Fruit fly (Drosophila melanogaster) whole organism, adult: Measurements from ENCODE around the gene mRpS33.

Experiments
- CG12768 ChIP-seq: fragments of 200-800 bp; sonication (Bioruptor generic); optimal IDR thresholded peaks from 2 replicates; lab custom pipeline; 2017; ENCODE audit warnings: missing biosample characterization, missing genetic modification characterization, mild to moderate bottlenecking, moderate library complexity, missing genetic modification reagents
- CG1620 ChIP-seq: fragments of 200-800 bp; sonication (Bioruptor generic); optimal IDR thresholded peaks from 2 replicates; lab custom pipeline; 2016; ENCODE audit warnings: missing biosample characterization, missing genetic modification characterization
- CG33017 ChIP-seq: fragments of 200-800 bp; sonication (Bioruptor generic); optimal IDR thresholded peaks from 2 replicates; lab custom pipeline; 2018; ENCODE audit warnings: missing biosample characterization, mild to moderate bottlenecking, missing genetic modification characterization, moderate library complexity
- CG7101 ChIP-seq: fragments of 200-800 bp; sonication (Bioruptor generic); optimal IDR thresholded peaks from 2 replicates; lab custom pipeline; 2018; ENCODE audit warnings: missing biosample characterization, mild to moderate bottlenecking, missing genetic modification characterization, moderate library complexity
- Clk ChIP-seq: fragments of 200-800 bp; sonication (Bioruptor generic); optimal IDR thresholded peaks from 2 replicates; lab custom pipeline; 2017; ENCODE audit warnings: missing biosample characterization, missing genetic modification characterization
- Crg-1 ChIP-seq: fragments of 200-800 bp; sonication (Bioruptor generic); optimal IDR thresholded peaks from 2 replicates; lab custom pipeline; 2016; ENCODE audit warnings: missing biosample characterization, missing genetic modification characterization
- Hr96 ChIP-seq: fragments of 200-800 bp; sonication (Bioruptor generic); optimal IDR thresholded peaks from 2 replicates; lab custom pipeline; 2016; ENCODE audit warnings: missing biosample characterization, missing genetic modification characterization
- Mnt ChIP-seq: fragments of 200-800 bp; sonication (Bioruptor generic); optimal IDR thresholded peaks from 2 replicates; lab custom pipeline; 2016; ENCODE audit warnings: missing biosample characterization, mild to moderate bottlenecking, missing genetic modification characterization
- bab1 ChIP-seq: fragments of 200-800 bp; sonication (Bioruptor generic); optimal IDR thresholded peaks from 3 replicates; lab custom pipeline; 2019; ENCODE audit warnings: missing biosample characterization, mild to moderate bottlenecking, missing genetic modification characterization, moderate library complexity
- cnc ChIP-seq, 2 experiments: fragments of >200 bp; optimal IDR thresholded peaks; 2 replicates each; lab custom pipeline; 2017
- kay ChIP-seq: fragments of 200-800 bp; sonication (Bioruptor generic); peaks from one replicate; lab custom pipeline; 2016; ENCODE audit warnings: missing biosample characterization, missing genetic modification characterization, borderline replicate concordance
- ovo ChIP-seq: fragments of 200-800 bp; sonication (Bioruptor generic); optimal IDR thresholded peaks from 2 replicates; lab custom pipeline; 2016; ENCODE audit warnings: missing biosample characterization, missing genetic modification characterization
- pad ChIP-seq: fragments of 200-800 bp; sonication (Bioruptor generic); optimal IDR thresholded peaks from 3 replicates; lab custom pipeline; 2017; ENCODE audit warnings: missing biosample characterization, missing genetic modification characterization, mild to moderate bottlenecking, moderate library complexity, missing genetic modification reagents
- tj ChIP-seq: fragments of 200-800 bp; sonication (Bioruptor generic); optimal IDR thresholded peaks from 3 replicates; lab custom pipeline; 2017; ENCODE audit warnings: missing biosample characterization, mild to moderate bottlenecking, missing genetic modification characterization, moderate library complexity

DNA sequence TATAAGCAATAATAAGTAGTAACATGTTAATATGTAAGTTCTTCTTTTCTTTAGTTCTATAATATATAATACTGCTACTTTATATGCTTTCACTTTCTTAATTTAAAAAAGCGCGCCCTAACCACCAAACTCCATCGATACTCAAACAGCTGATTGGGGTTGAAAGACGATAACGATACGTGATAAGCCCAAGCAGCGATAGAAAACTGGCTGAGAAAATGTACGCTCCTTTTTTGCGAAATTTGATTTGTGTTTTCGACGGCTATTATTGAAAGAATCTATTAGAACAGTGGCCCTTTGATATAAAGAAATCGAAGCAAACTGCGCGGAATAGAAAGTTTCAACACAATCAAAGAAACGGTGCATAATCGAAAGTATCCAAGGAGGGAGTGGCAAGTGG is 19.5 kb upstream of the mRpS33 start, which contains the start of gene CG14883:
- TF ChIP-seq kay (GFP tag; lab: Kevin White, UChicago) (peak; percentile 42), CG7101 (tag; lab: Kevin White, UChicago) (no peak), CG1620 (GFP tag; lab: Kevin White, UChicago) (no peak), tj (GFP tag; lab: Kevin White, UChicago) (no peak), bab1 (GFP tag; lab: Kevin White, UChicago) (no peak), Hr96 (GFP tag; lab: Kevin White, UChicago) (no peak), Clk (GFP tag; lab: Kevin White, UChicago) (no peak), cnc (optimal IDR thresholded peaks at IDR 0.05; lab: Kevin White, UChicago) (no peak), Mnt (GFP tag; lab: Kevin White, UChicago) (no peak), CG12768 (no peak), Crg-1 (GFP tag; lab: Kevin White, UChicago) (no peak), ovo (no peak), CG33017 (tag; lab: Kevin White, UChicago) (no peak), pad (no peak)
